Worm (Caenorhabditis elegans): ENCODE data around the gene T02E9.5.

Gene T02E9.5

ce11 chrV:11298632-11299031, 43.4 kb upstream of the T02E9.5 start, which contains the start of gene T03F7.5:
Gene T03F7.5, minus strand, starts transcription at chrV:11298732.
- TF ChIP-seq F57C9.4 (tag; optimal IDR thresholded peaks at IDR 0.05) = no peak

DNA sequence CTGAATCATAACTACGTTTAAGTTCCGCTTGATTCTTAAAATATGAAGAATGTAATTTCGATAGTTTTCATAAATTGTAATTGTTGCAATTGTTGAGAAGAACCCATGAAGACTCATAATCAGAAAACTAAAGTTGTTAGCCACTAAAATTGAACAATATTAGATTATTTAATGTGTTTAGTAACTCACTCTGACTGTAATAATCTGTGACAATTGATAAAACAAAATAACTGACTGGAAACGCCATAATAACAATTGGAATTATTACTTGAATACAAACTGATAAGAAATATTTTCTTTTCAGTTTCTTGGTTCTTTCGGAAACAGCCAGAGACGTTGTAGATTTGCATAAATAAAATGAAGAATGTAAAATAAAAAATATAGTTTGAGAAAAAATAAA, 42.6 kb upstream of the T02E9.5 start:
- TF ChIP-seq tbx-9 (tag; optimal IDR thresholded peaks at IDR 0.05; ENCODE audit: borderline replicate concordance) (no peak), ekl-4 (GFP tag; IDR thresholded peaks at IDR 0.05) (no peak), B0019.2 (GFP tag; conservative IDR thresholded peaks at IDR 0.05) (no peak), snpc-3.4 (tag; optimal IDR thresholded peaks at IDR 0.05) (no peak), sptf-2 (GFP tag; optimal IDR thresholded peaks at IDR 0.05) (no peak), snpc-1.1 (tag; optimal IDR thresholded peaks at IDR 0.05; ENCODE audit: insufficient read depth) (no peak), aptf-3 (GFP tag; IDR thresholded peaks at IDR 0.05) (no peak), egl-44 (GFP tag; IDR thresholded peaks at IDR 0.05) (no peak), fkh-3 (tag; optimal IDR thresholded peaks at IDR 0.05) (no peak), bed-1 (GFP tag; IDR thresholded peaks at IDR 0.05) (no peak), nfya-1 (tag; optimal IDR thresholded peaks at IDR 0.05; ENCODE audit: borderline replicate concordance, insufficient read depth) (no peak), pbrm-1 (GFP tag; IDR thresholded peaks at IDR 0.05) (no peak)

- TF ChIP-seq bed-2 (GFP tag; IDR thresholded peaks at IDR 0.05) (no peak), mel-28 (tag; optimal IDR thresholded peaks at IDR 0.05; ENCODE audit: borderline replicate concordance) (no peak), ceh-91 (GFP tag; IDR thresholded peaks at IDR 0.05) (no peak), F10E7.11 (tag; optimal IDR thresholded peaks at IDR 0.05) (no peak), lsy-27 (tag; optimal IDR thresholded peaks at IDR 0.05; ENCODE audit: borderline replicate concordance, insufficient read depth) (no peak), zim-3 (tag; optimal IDR thresholded peaks at IDR 0.05) (no peak), F57A8.1 (GFP tag; optimal IDR thresholded peaks at IDR 0.05) (no peak), hlh-12 (tag; optimal IDR thresholded peaks at IDR 0.05) (no peak)
Measured at ce11 chrV:11300539-11300938, 41.5 kb upstream of the T02E9.5 start, which contains the start of gene srh-47. Gene srh-47, minus strand, starts transcription at chrV:11300639.

DNA sequence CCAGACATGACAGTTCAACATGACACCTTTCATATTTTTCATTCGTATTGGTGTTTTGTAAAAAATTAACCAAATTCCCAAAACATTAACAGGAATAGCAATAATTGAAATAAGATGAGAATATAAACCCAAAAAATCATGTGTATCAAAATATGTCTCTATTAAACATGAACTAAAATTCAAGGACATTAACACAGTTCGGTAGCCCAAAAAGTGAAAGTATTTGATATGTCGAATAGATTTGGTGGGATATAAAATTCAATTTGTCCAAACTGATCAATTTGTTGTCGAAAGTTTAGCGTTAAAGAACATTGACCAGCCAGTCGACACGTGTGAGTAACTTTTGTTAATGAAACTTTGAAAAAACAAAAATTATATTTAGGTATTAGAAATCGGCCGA, 39.3 kb upstream of the T02E9.5 start, which contains the start of gene srh-46:
Gene srh-46 (minus strand): TSS at position 189 of the 400 bp plus-strand sequence.
- TF ChIP-seq somi-1 (GFP tag; optimal IDR thresholded peaks at IDR 0.05) (no peak), rec-8 (tag; optimal IDR thresholded peaks at IDR 0.05) (no peak), T26A5.8 (tag; optimal IDR thresholded peaks at IDR 0.05) (no peak), ztf-28 (GFP tag; IDR thresholded peaks at IDR 0.05) (no peak)

ce11 chrV:11304200-11304599, 37.8 kb upstream of the T02E9.5 start:
- TF ChIP-seq Y53F4B.3 (GFP tag; IDR thresholded peaks at IDR 0.05) = no peak
- TF ChIP-seq ZK185.1 (tag; optimal IDR thresholded peaks at IDR 0.05; ENCODE audit: poor library complexity, severe bottlenecking) = no peak
- TF ChIP-seq somi-1 (GFP tag; optimal IDR thresholded peaks at IDR 0.05) = no peak

- TF ChIP-seq F52B5.7 (tag; optimal IDR thresholded peaks at IDR 0.05) (no peak), F10E7.11 (tag; optimal IDR thresholded peaks at IDR 0.05) (no peak), madf-10 (tag; optimal IDR thresholded peaks at IDR 0.05) (no peak), hrde-1 (tag; optimal IDR thresholded peaks at IDR 0.05; ENCODE audit: borderline replicate concordance) (no peak), nfya-1 (tag; optimal IDR thresholded peaks at IDR 0.05; ENCODE audit: borderline replicate concordance, insufficient read depth) (no peak), D2030.7 (GFP tag; IDR thresholded peaks at IDR 0.05) (no peak), aptf-3 (GFP tag; IDR thresholded peaks at IDR 0.05) (no peak)
Measured at ce11 chrV:11304879-11305278, 37.2 kb upstream of the T02E9.5 start, which contains the start of gene srh-45. Gene srh-45, minus strand, starts transcription at chrV:11304979.

Measured in whole organism, young adult.